Fruit fly (Drosophila melanogaster): ENCODE data around the gene trp.

dm6 chr3R:29899635-29900034 is 20.5 kb downstream of the trp start:
- TF ChIP-seq Ets21C (GFP tag; optimal IDR thresholded peaks at IDR 0.05) (no peak), CG8119 (GFP tag; IDR thresholded peaks at IDR 0.05) (no peak), CG31627 (GFP tag; optimal IDR thresholded peaks at IDR 0.05) (no peak), fkh (GFP tag; optimal IDR thresholded peaks at IDR 0.05) (no peak), Eip93F (GFP tag; optimal IDR thresholded peaks at IDR 0.05) (no peak)

All from whole organism, prepupa.